Fruit fly (Drosophila melanogaster): ENCODE measurements around the gene spo.

spo gene

DNA sequence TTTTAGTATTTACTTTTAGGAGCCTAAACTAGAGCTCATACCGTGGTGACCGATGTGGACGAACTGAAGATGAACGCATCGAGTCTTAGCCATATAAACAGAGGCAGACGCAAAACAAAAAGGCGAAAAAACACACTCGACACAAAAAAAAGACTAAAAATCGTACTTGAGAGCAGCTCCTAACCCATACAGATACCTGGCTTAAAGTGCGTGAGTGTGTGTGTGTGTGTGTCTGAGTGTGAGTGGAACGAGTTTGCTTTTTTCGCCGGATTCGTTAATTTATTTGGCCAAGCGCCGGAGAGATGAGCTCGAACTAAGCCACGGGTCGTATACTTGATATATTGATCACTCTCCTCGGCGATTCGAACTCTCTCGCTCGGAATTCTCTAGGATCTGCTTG is 41.3 kb downstream of the spo start, which contains the start of gene frm (continued):
- no peak for TF ChIP-seq cyc (GFP tag; optimal IDR thresholded peaks at IDR 0.05)
- TF ChIP-seq Ets96B (tag; optimal IDR thresholded peaks at IDR 0.05) = peak; percentile 34
- peak; percentile 30 for TF ChIP-seq CG3032 (tag; optimal IDR thresholded peaks at IDR 0.05)
- TF ChIP-seq CG8632 (GFP tag; optimal IDR thresholded peaks at IDR 0.05) = no peak
- TF ChIP-seq pdm3 (GFP tag; optimal IDR thresholded peaks at IDR 0.05) = no peak
- no peak for TF ChIP-seq Eip93F (GFP tag; optimal IDR thresholded peaks at IDR 0.05)
- no peak for TF ChIP-seq CG32006 (GFP tag; optimal IDR thresholded peaks at IDR 0.05)
- TF ChIP-seq achi (GFP tag; optimal IDR thresholded peaks at IDR 0.05) = no peak
- TF ChIP-seq CG9139 (GFP tag; optimal IDR thresholded peaks at IDR 0.05) = peak; percentile 61
- TF ChIP-seq Smox (GFP tag; optimal IDR thresholded peaks at IDR 0.05) = no peak
- TF ChIP-seq acj6 (GFP tag; optimal IDR thresholded peaks at IDR 0.05) = no peak
- TF ChIP-seq svp (GFP tag) = no peak
- TF ChIP-seq Sox15 (GFP tag; optimal IDR thresholded peaks at IDR 0.05) = no peak
- TF ChIP-seq vri (GFP tag; optimal IDR thresholded peaks at IDR 0.05) = peak; percentile 32
- no peak for TF ChIP-seq CG11762 (GFP tag; optimal IDR thresholded peaks at IDR 0.05; ENCODE audit: insufficient read depth)
- TF ChIP-seq Lpt (GFP tag; optimal IDR thresholded peaks at IDR 0.05) = no peak
- TF ChIP-seq CG11902 (GFP tag; optimal IDR thresholded peaks at IDR 0.05) = no peak
- TF ChIP-seq CG34406 (GFP tag; optimal IDR thresholded peaks at IDR 0.05) = no peak
- peak; percentile 1 for TF ChIP-seq CG7368 (GFP tag; optimal IDR thresholded peaks at IDR 0.05)
- no peak for TF ChIP-seq Sox14 (GFP tag; optimal IDR thresholded peaks at IDR 0.05)
- TF ChIP-seq Eip78C (GFP tag) = peak; percentile 79
- no peak for TF ChIP-seq Gug (GFP tag; IDR thresholded peaks at IDR 0.05)

- no peak for TF ChIP-seq lz (GFP tag; optimal IDR thresholded peaks at IDR 0.05)
- no peak for TF ChIP-seq CG8319 (GFP tag; optimal IDR thresholded peaks at IDR 0.05)
- TF ChIP-seq dac (GFP tag; optimal IDR thresholded peaks at IDR 0.05) = no peak
- TF ChIP-seq Sox14 (GFP tag; optimal IDR thresholded peaks at IDR 0.05) = no peak
- TF ChIP-seq Ets21C (GFP tag; optimal IDR thresholded peaks at IDR 0.05) = no peak
- no peak for TF ChIP-seq CG9139 (GFP tag; optimal IDR thresholded peaks at IDR 0.05)
- TF ChIP-seq CG6792 (GFP tag; optimal IDR thresholded peaks at IDR 0.05) = no peak
- no peak for TF ChIP-seq achi (GFP tag; optimal IDR thresholded peaks at IDR 0.05)
Measured at dm6 chr3L:5548524-5549084, 43.8 kb downstream of the spo start.

DNA sequence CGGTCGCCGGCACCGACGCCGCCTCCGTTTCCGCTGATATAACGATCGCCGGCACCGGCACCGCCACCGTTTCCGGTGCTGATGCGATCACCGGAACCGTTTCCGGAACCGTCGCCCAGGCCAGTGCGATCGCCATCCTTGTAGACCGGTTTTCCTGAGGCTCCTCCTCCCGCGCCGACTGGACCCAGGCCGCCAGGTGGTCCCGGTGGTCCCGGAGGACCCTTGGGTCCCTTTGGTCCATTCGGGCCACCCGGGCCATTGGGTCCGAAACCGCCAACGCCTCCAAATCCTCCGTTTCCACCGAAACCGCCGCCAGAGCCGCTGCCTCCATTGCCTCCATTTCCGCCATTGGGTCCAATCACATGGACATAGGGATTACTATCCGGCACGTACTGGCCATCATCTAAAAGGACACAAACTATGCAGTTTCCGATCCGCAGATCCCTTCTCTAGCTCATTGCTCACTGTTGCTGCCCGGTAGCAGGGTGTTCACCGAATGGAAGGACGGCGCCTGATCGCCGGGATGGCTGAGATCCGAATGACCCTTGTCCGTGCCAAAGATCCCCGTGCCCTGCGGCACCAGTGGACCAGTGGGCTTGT is 49.5 kb downstream of the spo start:
- no peak for TF ChIP-seq CG32006 (GFP tag; optimal IDR thresholded peaks at IDR 0.05)
- TF ChIP-seq Ets96B (tag; optimal IDR thresholded peaks at IDR 0.05) = no peak
- TF ChIP-seq Ets21C (GFP tag; optimal IDR thresholded peaks at IDR 0.05) = no peak
- TF ChIP-seq Hr38 (GFP tag; optimal IDR thresholded peaks at IDR 0.05) = no peak
- TF ChIP-seq CG10669 (GFP tag; optimal IDR thresholded peaks at IDR 0.05) = no peak
- no peak for TF ChIP-seq CG7368 (GFP tag; optimal IDR thresholded peaks at IDR 0.05)
- no peak for TF ChIP-seq CG8119 (GFP tag; IDR thresholded peaks at IDR 0.05)
- TF ChIP-seq CG1621 (tag; optimal IDR thresholded peaks at IDR 0.05) = no peak
- no peak for TF ChIP-seq spab (GFP tag; optimal IDR thresholded peaks at IDR 0.05)
- TF ChIP-seq Eip93F (GFP tag; optimal IDR thresholded peaks at IDR 0.05) = no peak
- TF ChIP-seq CG3919 (GFP tag; optimal IDR thresholded peaks at IDR 0.05) = no peak
- TF ChIP-seq eg (GFP tag; IDR thresholded peaks at IDR 0.05) = no peak
- TF ChIP-seq Eip78C (GFP tag) = no peak
- TF ChIP-seq acj6 (GFP tag; optimal IDR thresholded peaks at IDR 0.05) = no peak
- TF ChIP-seq achi (GFP tag; optimal IDR thresholded peaks at IDR 0.05) = no peak

DNA sequence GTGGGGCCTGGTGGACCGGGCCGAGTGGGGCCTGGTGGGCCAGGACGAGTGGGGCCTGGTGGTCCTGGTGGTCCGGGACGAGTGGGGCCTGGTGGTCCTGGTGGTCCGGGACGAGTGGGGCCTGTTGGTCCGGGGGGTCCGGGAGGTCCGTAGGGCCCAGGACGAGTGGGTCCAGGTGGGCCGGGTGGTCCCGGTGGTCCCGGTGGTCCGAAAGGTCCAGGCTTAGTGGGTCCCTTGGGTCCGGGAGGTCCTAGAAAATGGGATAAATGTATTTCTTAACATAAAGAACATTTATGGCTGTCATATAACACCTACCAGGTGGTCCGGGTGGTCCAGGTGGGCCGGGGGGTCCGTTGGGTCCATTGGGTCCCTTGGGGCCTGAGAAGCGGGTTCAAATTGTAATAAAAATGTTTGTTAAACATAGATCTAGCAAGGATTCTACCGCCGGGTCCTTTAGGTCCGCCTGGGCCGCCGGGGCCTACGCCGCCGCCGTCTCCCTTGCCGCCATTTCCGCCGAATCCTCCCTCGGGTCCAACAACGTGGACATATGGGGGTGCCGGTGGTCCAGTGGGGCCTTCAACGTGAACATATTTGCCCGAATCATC is 51.6 kb downstream of the spo start:
- TF ChIP-seq Ets21C (GFP tag; optimal IDR thresholded peaks at IDR 0.05) (no peak), Met (GFP tag; optimal IDR thresholded peaks at IDR 0.05) (no peak), Sox14 (GFP tag; optimal IDR thresholded peaks at IDR 0.05) (no peak)
